Worm (Caenorhabditis elegans) whole organism, L1 larva: ENCODE data around the gene ric-8.

ENCODE experiments used
- C16A3.4 ChIP-seq: fragments of 150-350 bp; optimal IDR thresholded peaks from 2 replicates; lab custom pipeline; 2014; ENCODE audit warnings: missing biosample characterization, missing genetic modification characterization
- Y116A8C.19 ChIP-seq: sonication (generic microtip); optimal IDR thresholded peaks from 2 replicates; lab custom pipeline; 2016; ENCODE audit warnings: missing compliant biosample characterization, missing genetic modification characterization, borderline replicate concordance
- aha-1 ChIP-seq: fragments of 150-350 bp; optimal IDR thresholded peaks from 2 replicates; lab custom pipeline; 2014; ENCODE audit warnings: missing biosample characterization, missing genetic modification characterization
- aly-2 ChIP-seq: fragments of 150-350 bp; optimal IDR thresholded peaks from 2 replicates; lab custom pipeline; 2014; ENCODE audit warnings: missing biosample characterization, missing genetic modification characterization
- ceh-63 ChIP-seq: fragments of 200-800 bp; sonication (Bioruptor generic); optimal IDR thresholded peaks from 2 replicates; lab custom pipeline; 2018; ENCODE audit warnings: mild to moderate bottlenecking, missing genetic modification characterization, missing compliant biosample characterization
- ceh-82 ChIP-seq, 3 experiments: fragments of 150-350 bp in 1 of 3; sonication (generic microtip) in 2 of 3; optimal IDR thresholded peaks; 2 replicates each; lab custom pipeline; 2014 to 2017; ENCODE audit warnings: missing biosample characterization in 3 of 3, missing genetic modification characterization in 3 of 3
- ceh-90 ChIP-seq: sonication (generic microtip); optimal IDR thresholded peaks from 2 replicates; lab custom pipeline; 2016; ENCODE audit warnings: missing genetic modification characterization, missing compliant biosample characterization
- ces-1 ChIP-seq: fragments of 150-350 bp; optimal IDR thresholded peaks from 2 replicates; lab custom pipeline; 2014; ENCODE audit warnings: missing biosample characterization, missing genetic modification reagents, missing genetic modification characterization
- dpl-1 ChIP-seq, 3 experiments: fragments of 150-350 bp in 2 of 3; sonication (generic microtip) in 1 of 3; optimal IDR thresholded peaks; 2 replicates each; lab custom pipeline; 2014 to 2017; ENCODE audit warnings: missing biosample characterization in 3 of 3, missing genetic modification characterization in 3 of 3, missing genetic modification reagents in 3 of 3
- efl-1 ChIP-seq, 4 experiments: fragments of 150-350 bp; optimal IDR thresholded peaks in 3 of 4; peaks in 1 of 4; 1 replicate in 1 of 4; 2 replicates in 3 of 4; lab custom pipeline; 2014; ENCODE audit warnings: missing biosample characterization in 2 of 4, missing genetic modification characterization in 2 of 4, missing genetic modification reagents in 2 of 4
- egl-13 ChIP-seq: sonication (generic microtip); optimal IDR thresholded peaks from 2 replicates; lab custom pipeline; 2016; ENCODE audit warnings: missing genotype, missing genetic modification reagents, missing genetic modification characterization, missing compliant biosample characterization
- elt-2 ChIP-seq: sonication (generic microtip); optimal IDR thresholded peaks from 2 replicates; lab custom pipeline; 2016; ENCODE audit warnings: missing genetic modification characterization, mild to moderate bottlenecking, inconsistent platforms, missing compliant biosample characterization, missing genetic modification reagents
- ets-5 ChIP-seq: fragments of 200-800 bp; sonication (Bioruptor generic); IDR thresholded peaks from 2 replicates; pipeline ENCODE4 v1.3.6; 2022; ENCODE audit warnings: missing genetic modification characterization, missing compliant biosample characterization
- fkh-4 ChIP-seq: sonication (generic microtip); optimal IDR thresholded peaks from 2 replicates; lab custom pipeline; 2016; ENCODE audit warnings: missing compliant biosample characterization, missing genetic modification characterization, borderline replicate concordance
- fkh-8 ChIP-seq: sonication (generic microtip); optimal IDR thresholded peaks from 2 replicates; lab custom pipeline; 2016; ENCODE audit warnings: mild to moderate bottlenecking, missing genetic modification characterization, missing compliant biosample characterization
- fos-1 ChIP-seq: fragments of 150-350 bp; optimal IDR thresholded peaks from 2 replicates; lab custom pipeline; 2014; ENCODE audit warnings: missing biosample characterization, missing genetic modification characterization
- grh-1 ChIP-seq: fragments of 200-800 bp; sonication (Bioruptor generic); IDR thresholded peaks from 2 replicates; pipeline ENCODE4 v1.3.6; 2022; ENCODE audit warnings: missing genetic modification reagents, missing genetic modification characterization, missing compliant biosample characterization
- hlh-4 ChIP-seq: sonication (generic microtip); optimal IDR thresholded peaks from 2 replicates; lab custom pipeline; 2016; ENCODE audit warnings: mild to moderate bottlenecking, missing genetic modification characterization, missing compliant biosample characterization
- jun-1 ChIP-seq: fragments of 150-350 bp; optimal IDR thresholded peaks from 2 replicates; lab custom pipeline; 2014; ENCODE audit warnings: missing biosample characterization, missing genetic modification reagents, missing genetic modification characterization
- lin-35 ChIP-seq, 2 experiments: fragments of 150-350 bp; optimal IDR thresholded peaks; 2 replicates each; lab custom pipeline; 2014; ENCODE audit warnings: missing biosample characterization in 2 of 2, missing genetic modification characterization in 2 of 2, missing genetic modification reagents in 2 of 2
- lsy-2 ChIP-seq, 2 experiments: fragments of 150-350 bp; optimal IDR thresholded peaks; 2 replicates each; lab custom pipeline; 2014; ENCODE audit warnings: missing biosample characterization in 2 of 2, missing genetic modification characterization in 2 of 2
- mdl-1 ChIP-seq, 2 experiments: fragments of 150-350 bp; optimal IDR thresholded peaks; 2 replicates each; lab custom pipeline; 2014 to 2017; ENCODE audit warnings: missing biosample characterization in 2 of 2, missing genetic modification characterization in 2 of 2, inconsistent platforms in 1 of 2
- nhr-11 ChIP-seq: fragments of 150-350 bp; optimal IDR thresholded peaks from 2 replicates; lab custom pipeline; 2014; ENCODE audit warnings: missing biosample characterization, missing genetic modification characterization
- nhr-12 ChIP-seq: sonication (generic microtip); optimal IDR thresholded peaks from 2 replicates; lab custom pipeline; 2017; ENCODE audit warnings: missing biosample characterization, missing genetic modification characterization
- nhr-28 ChIP-seq: fragments of 150-350 bp; optimal IDR thresholded peaks from 2 replicates; lab custom pipeline; 2014; ENCODE audit warnings: missing biosample characterization, missing genetic modification characterization
- nhr-71 ChIP-seq: sonication (generic microtip); optimal IDR thresholded peaks from 2 replicates; lab custom pipeline; 2016; ENCODE audit warnings: mild to moderate bottlenecking, missing genetic modification characterization, moderate library complexity, missing compliant biosample characterization
- nhr-77 ChIP-seq: fragments of 150-350 bp; optimal IDR thresholded peaks from 2 replicates; lab custom pipeline; 2014; ENCODE audit warnings: missing biosample characterization, missing genetic modification characterization
- nhr-84 ChIP-seq: sonication (generic microtip); optimal IDR thresholded peaks from 2 replicates; lab custom pipeline; 2017; ENCODE audit warnings: missing biosample characterization, missing genetic modification characterization
- nhr-85 ChIP-seq: sonication (generic microtip); peaks from one replicate; lab custom pipeline; 2016; ENCODE audit warnings: missing genetic modification characterization, inconsistent platforms, missing compliant biosample characterization
- pag-3 ChIP-seq: sonication (generic microtip); optimal IDR thresholded peaks from 2 replicates; lab custom pipeline; 2017; ENCODE audit warnings: missing genetic modification characterization, mild to moderate bottlenecking, missing compliant biosample characterization, antibody characterized with exemption, borderline replicate concordance; ENCODE audit not compliant: insufficient read depth
- pax-3 ChIP-seq: fragments of 200-800 bp; sonication (Bioruptor generic); optimal IDR thresholded peaks from 2 replicates; lab custom pipeline; 2018; ENCODE audit warnings: mild to moderate bottlenecking, missing genetic modification characterization, moderate library complexity, missing compliant biosample characterization
- pqm-1 ChIP-seq: sonication (generic microtip); optimal IDR thresholded peaks from 3 replicates; lab custom pipeline; 2017; ENCODE audit warnings: missing biosample characterization, missing genetic modification characterization
- rnt-1 ChIP-seq: sonication (generic microtip); optimal IDR thresholded peaks from 2 replicates; lab custom pipeline; 2016; ENCODE audit warnings: mild to moderate bottlenecking, missing genetic modification characterization, moderate library complexity, missing compliant biosample characterization
- snpc-4 ChIP-seq: fragments of 150-350 bp; optimal IDR thresholded peaks from 2 replicates; lab custom pipeline; 2014; ENCODE audit warnings: missing biosample characterization, missing genetic modification characterization
- sox-4 ChIP-seq: sonication (generic microtip); optimal IDR thresholded peaks from 2 replicates; lab custom pipeline; 2016; ENCODE audit warnings: missing genetic modification characterization, missing compliant biosample characterization
- sup-37 ChIP-seq: fragments of 200-800 bp; sonication (Bioruptor generic); optimal IDR thresholded peaks from 2 replicates; lab custom pipeline; 2018; ENCODE audit warnings: mild to moderate bottlenecking, missing genetic modification characterization, missing compliant biosample characterization
- swsn-7 ChIP-seq: sonication (generic microtip); optimal IDR thresholded peaks from 2 replicates; lab custom pipeline; 2016; ENCODE audit warnings: missing genetic modification characterization, missing compliant biosample characterization
- tlp-1 ChIP-seq: fragments of 150-350 bp; optimal IDR thresholded peaks from 2 replicates; lab custom pipeline; 2014; ENCODE audit warnings: missing biosample characterization, missing genetic modification characterization
- unc-62 ChIP-seq: fragments of 150-350 bp; optimal IDR thresholded peaks from 2 replicates; lab custom pipeline; 2014; ENCODE audit warnings: missing biosample characterization, missing genetic modification reagents, missing genetic modification characterization
- unc-98 ChIP-seq: fragments of 200-800 bp; sonication (Bioruptor generic); IDR thresholded peaks from 2 replicates; pipeline ENCODE4 v1.3.6; 2022; ENCODE audit warnings: missing genetic modification characterization, missing compliant biosample characterization
- vab-15 ChIP-seq: sonication (generic microtip); optimal IDR thresholded peaks from 2 replicates; lab custom pipeline; 2017; ENCODE audit warnings: missing genotype, mild to moderate bottlenecking, missing genetic modification characterization, missing compliant biosample characterization

ric-8 gene

ce11 chrIV:2640950-2641349 is 1.8 kb upstream of the ric-8 start, which contains the start of the genes mdf-2 and nduv-3 (continued):
- no peak for TF ChIP-seq pag-3 (tag; lab: Kevin White, UChicago)
- TF ChIP-seq nhr-71: peak; percentile 89
- TF ChIP-seq efl-1 (optimal IDR thresholded peaks at IDR 0.05; lab: Kevin White, UChicago): peak; percentile 87 to 94
- TF ChIP-seq efl-1 (GFP tag; optimal IDR thresholded peaks at IDR 0.05 in 1 of 2; lab: Kevin White, UChicago): peak; percentile 94 to 99
- peak; percentile 62 for TF ChIP-seq sox-4 (tag; lab: Kevin White, UChicago)
- TF ChIP-seq nhr-28 (tag; lab: Kevin White, UChicago): no peak
- TF ChIP-seq unc-98 (GFP tag; lab: Robert Waterston, UW): 0 out of 2 replicates have a peak, but pooled peaks have one; percentile 5
- peak; percentile 76 to 90 (median 85) for TF ChIP-seq ceh-82 (tag; optimal IDR thresholded peaks at IDR 0.05; lab: Kevin White, UChicago)
- TF ChIP-seq jun-1: peak; percentile 65
- TF ChIP-seq unc-62 (GFP tag; lab: Kevin White, UChicago): no peak
- TF ChIP-seq vab-15: no peak
- no peak for TF ChIP-seq nhr-12
- peak; percentile 45 for TF ChIP-seq aly-2 (tag; lab: Kevin White, UChicago)
- peak in 1 of 2 experiments; percentile 69 for TF ChIP-seq mdl-1 (tag; optimal IDR thresholded peaks at IDR 0.05; lab: Kevin White, UChicago)
- peak; percentile 55 for TF ChIP-seq egl-13 (tag; lab: Kevin White, UChicago)
- peak; percentile 69 for TF ChIP-seq snpc-4 (tag; lab: Kevin White, UChicago)
- peak; percentile 13 for TF ChIP-seq sup-37
- TF ChIP-seq grh-1: peak; percentile 70
- TF ChIP-seq aha-1 (tag; lab: Kevin White, UChicago): peak; percentile 46
- TF ChIP-seq nhr-85: peak; percentile 84
- TF ChIP-seq C16A3.4 (tag; lab: Kevin White, UChicago): peak; percentile 68
- no peak for TF ChIP-seq ceh-63 (GFP tag; lab: Kevin White, UChicago)
- TF ChIP-seq nhr-77: peak; percentile 43
- TF ChIP-seq hlh-4 (tag; lab: Kevin White, UChicago): no peak
- TF ChIP-seq rnt-1: peak; percentile 89
- TF ChIP-seq ces-1 (GFP tag; lab: Kevin White, UChicago): no peak
- TF ChIP-seq ets-5 (GFP tag; lab: Robert Waterston, UW): no peak
- peak; percentile 11 for TF ChIP-seq fkh-4 (tag; lab: Kevin White, UChicago)
- peak; percentile 3 for TF ChIP-seq elt-2 (tag; lab: Kevin White, UChicago)
- peak; percentile 72 for TF ChIP-seq pax-3
- no peak for TF ChIP-seq pqm-1 (tag; lab: Kevin White, UChicago)
- TF ChIP-seq tlp-1: no peak

ce11 chrIV:2642054-2642453 is 719 bp upstream of the ric-8 start:
- TF ChIP-seq ceh-90 (tag; lab: Kevin White, UChicago) (no peak), lsy-2 (tag; optimal IDR thresholded peaks at IDR 0.05; lab: Kevin White, UChicago) (peak in 1 of 2 experiments; percentile 0), lin-35 (GFP tag; optimal IDR thresholded peaks at IDR 0.05; lab: Kevin White, UChicago) (peak in 1 of 2 experiments; percentile 35), efl-1 (optimal IDR thresholded peaks at IDR 0.05; lab: Kevin White, UChicago) (peak; percentile 4 to 52), efl-1 (GFP tag; optimal IDR thresholded peaks at IDR 0.05 in 1 of 2; lab: Kevin White, UChicago) (peak; percentile 62 to 66), nhr-84 (tag; lab: Kevin White, UChicago) (no peak), dpl-1 (GFP tag; optimal IDR thresholded peaks at IDR 0.05; lab: Kevin White, UChicago) (peak in 2 of 3 experiments; percentile 8 to 50)

- TF ChIP-seq fkh-8 (tag; lab: Kevin White, UChicago) (no peak), mdl-1 (tag; optimal IDR thresholded peaks at IDR 0.05; lab: Kevin White, UChicago) (no peak), nhr-11 (tag; lab: Kevin White, UChicago) (no peak), nhr-28 (tag; lab: Kevin White, UChicago) (no peak), nhr-85 (no peak), fos-1 (tag; lab: Kevin White, UChicago) (no peak), swsn-7 (tag; lab: Kevin White, UChicago) (no peak), rnt-1 (no peak), Y116A8C.19 (tag; lab: Kevin White, UChicago) (no peak), ets-5 (GFP tag; lab: Robert Waterston, UW) (no peak)
- TF ChIP-seq, all 84 proteins: peak for 0
Observed at ce11 chrIV:2650031-2650430, 7.3 kb downstream of the ric-8 start.
